Worm (Caenorhabditis elegans) whole organism, late embryonic: ENCODE measurements around the gene ceh-13.

Source experiments
- C08G9.2 ChIP-seq: sonication (generic microtip); optimal IDR thresholded peaks from 2 replicates; lab custom pipeline; 2016; ENCODE audit warnings: mild to moderate bottlenecking, missing genetic modification characterization, moderate library complexity, missing compliant biosample characterization
- C38D4.7 ChIP-seq: fragments of 200-800 bp; sonication (Bioruptor generic); optimal IDR thresholded peaks from 2 replicates; lab custom pipeline; 2018; ENCODE audit warnings: mild to moderate bottlenecking, missing genetic modification characterization, moderate library complexity, missing compliant biosample characterization
- T23F11.4 ChIP-seq: fragments of 200-800 bp; sonication (Bioruptor generic); optimal IDR thresholded peaks from 2 replicates; lab custom pipeline; 2018; ENCODE audit warnings: mild to moderate bottlenecking, missing genetic modification characterization, missing compliant biosample characterization
- ama-1 ChIP-seq: fragments of 150-350 bp; optimal IDR thresholded peaks from 2 replicates; lab custom pipeline; 2014
- ceh-18 ChIP-seq: sonication (generic microtip); optimal IDR thresholded peaks from 2 replicates; lab custom pipeline; 2016; ENCODE audit warnings: missing genetic modification characterization, missing compliant biosample characterization
- ceh-19 ChIP-seq: fragments of 200-800 bp; sonication (Bioruptor generic); optimal IDR thresholded peaks from 2 replicates; lab custom pipeline; 2018; ENCODE audit warnings: mild to moderate bottlenecking, missing genetic modification characterization, missing compliant biosample characterization
- ceh-2 ChIP-seq: sonication (generic microtip); optimal IDR thresholded peaks from 2 replicates; lab custom pipeline; 2016; ENCODE audit warnings: missing genotype, missing genetic modification characterization, missing compliant biosample characterization
- ceh-24 ChIP-seq: sonication (generic microtip); optimal IDR thresholded peaks from 2 replicates; lab custom pipeline; 2016; ENCODE audit warnings: mild to moderate bottlenecking, missing genetic modification characterization, missing compliant biosample characterization
- ceh-30 ChIP-seq: fragments of 150-350 bp; optimal IDR thresholded peaks from 2 replicates; lab custom pipeline; 2014; ENCODE audit warnings: missing biosample characterization, missing genetic modification characterization
- ceh-45 ChIP-seq: fragments of 200-800 bp; sonication (Bioruptor generic); IDR thresholded peaks from 2 replicates; pipeline ENCODE4 v1.3.6; 2022; ENCODE audit warnings: missing genetic modification reagents, missing genetic modification characterization, missing compliant biosample characterization
- ceh-48 ChIP-seq: sonication (generic microtip); optimal IDR thresholded peaks from 2 replicates; lab custom pipeline; 2016; ENCODE audit warnings: missing genetic modification characterization, inconsistent platforms, missing compliant biosample characterization
- che-1 ChIP-seq: sonication (generic microtip); optimal IDR thresholded peaks from 2 replicates; lab custom pipeline; 2016; ENCODE audit warnings: mild to moderate bottlenecking, missing genetic modification characterization, missing compliant biosample characterization
- dve-1 ChIP-seq: sonication (generic microtip); optimal IDR thresholded peaks from 2 replicates; lab custom pipeline; 2017; ENCODE audit warnings: antibody characterized with exemption, mild to moderate bottlenecking, missing genetic modification characterization, missing compliant biosample characterization
- elt-4 ChIP-seq: sonication (generic microtip); optimal IDR thresholded peaks from 2 replicates; lab custom pipeline; 2016; ENCODE audit warnings: missing genetic modification characterization, missing compliant biosample characterization
- ets-4 ChIP-seq: sonication (generic microtip); optimal IDR thresholded peaks from 2 replicates; lab custom pipeline; 2016; ENCODE audit warnings: missing genetic modification characterization, missing compliant biosample characterization
- eyg-1 ChIP-seq: sonication (generic microtip); optimal IDR thresholded peaks from 2 replicates; lab custom pipeline; 2016; ENCODE audit warnings: missing genotype, missing genetic modification characterization, missing compliant biosample characterization
- fkh-6 ChIP-seq: sonication (generic microtip); optimal IDR thresholded peaks from 2 replicates; lab custom pipeline; 2016; ENCODE audit warnings: missing genetic modification characterization, missing compliant biosample characterization
- gmeb-2 ChIP-seq: sonication (generic microtip); optimal IDR thresholded peaks from 2 replicates; lab custom pipeline; 2016; ENCODE audit warnings: missing genetic modification characterization, inconsistent platforms, missing compliant biosample characterization
- hlh-13 ChIP-seq: fragments of 200-800 bp; sonication (Bioruptor generic); optimal IDR thresholded peaks from 2 replicates; lab custom pipeline; 2018; ENCODE audit warnings: mild to moderate bottlenecking, missing genetic modification characterization, missing compliant biosample characterization
- hlh-15 ChIP-seq: sonication (generic microtip); optimal IDR thresholded peaks from 2 replicates; lab custom pipeline; 2016; ENCODE audit warnings: missing genetic modification characterization, missing compliant biosample characterization
- hlh-30 ChIP-seq: sonication (generic microtip); optimal IDR thresholded peaks from 2 replicates; lab custom pipeline; 2017; ENCODE audit warnings: antibody characterized with exemption, missing genetic modification characterization, missing compliant biosample characterization; ENCODE audit not compliant: insufficient read depth
- hlh-6 ChIP-seq: sonication (generic microtip); optimal IDR thresholded peaks from 2 replicates; lab custom pipeline; 2016; ENCODE audit warnings: missing genotype, missing genetic modification characterization, missing compliant biosample characterization
- nfya-1 ChIP-seq: sonication (generic microtip); optimal IDR thresholded peaks from 2 replicates; lab custom pipeline; 2017; ENCODE audit warnings: missing genetic modification characterization, mild to moderate bottlenecking, missing compliant biosample characterization, antibody characterized with exemption, moderate library complexity
- nhr-232 ChIP-seq: sonication (generic microtip); optimal IDR thresholded peaks from 2 replicates; lab custom pipeline; 2016; ENCODE audit warnings: missing genetic modification characterization, missing compliant biosample characterization
- npax-4 ChIP-seq: sonication (generic microtip); optimal IDR thresholded peaks from 2 replicates; lab custom pipeline; 2016; ENCODE audit warnings: missing genetic modification characterization, missing compliant biosample characterization
- odd-2 ChIP-seq: sonication (generic microtip); optimal IDR thresholded peaks from 2 replicates; lab custom pipeline; 2017; ENCODE audit warnings: antibody characterized with exemption, mild to moderate bottlenecking, missing genetic modification characterization, missing compliant biosample characterization
- pat-9 ChIP-seq: fragments of 200-800 bp; sonication (Bioruptor generic); optimal IDR thresholded peaks from 2 replicates; lab custom pipeline; 2018; ENCODE audit warnings: mild to moderate bottlenecking, missing genetic modification characterization, moderate library complexity, missing compliant biosample characterization
- pax-1 ChIP-seq: fragments of 150-350 bp; optimal IDR thresholded peaks from 2 replicates; lab custom pipeline; 2014; ENCODE audit warnings: missing biosample characterization, missing genetic modification characterization
- pha-2 ChIP-seq: sonication (generic microtip); optimal IDR thresholded peaks from 2 replicates; lab custom pipeline; 2017; ENCODE audit warnings: mild to moderate bottlenecking, missing genetic modification characterization, missing compliant biosample characterization
- pros-1 ChIP-seq: fragments of 150-350 bp; optimal IDR thresholded peaks from 2 replicates; lab custom pipeline; 2014; ENCODE audit warnings: missing biosample characterization, missing genetic modification reagents, missing genetic modification characterization
- rnt-1 ChIP-seq: sonication (generic microtip); optimal IDR thresholded peaks from 2 replicates; lab custom pipeline; 2016; ENCODE audit warnings: missing genetic modification characterization, missing compliant biosample characterization
- sdc-2 ChIP-seq: sonication (generic microtip); optimal IDR thresholded peaks from 2 replicates; lab custom pipeline; 2016; ENCODE audit warnings: missing genotype, missing genetic modification characterization, missing compliant biosample characterization
- sox-4 ChIP-seq: sonication (generic microtip); optimal IDR thresholded peaks from 2 replicates; lab custom pipeline; 2017; ENCODE audit warnings: mild to moderate bottlenecking, missing genetic modification characterization, inconsistent platforms, missing compliant biosample characterization
- syd-9 ChIP-seq: sonication (generic microtip); optimal IDR thresholded peaks from 2 replicates; lab custom pipeline; 2016; ENCODE audit warnings: mild to moderate bottlenecking, missing genetic modification characterization, moderate library complexity, missing compliant biosample characterization
- tbx-2 ChIP-seq: sonication (generic microtip); optimal IDR thresholded peaks from 2 replicates; lab custom pipeline; 2016; ENCODE audit warnings: missing genetic modification characterization, missing compliant biosample characterization
- ttx-3 ChIP-seq: sonication (generic microtip); optimal IDR thresholded peaks from 2 replicates; lab custom pipeline; 2016; ENCODE audit warnings: missing genetic modification reagents, missing genetic modification characterization, missing compliant biosample characterization
- unc-3 ChIP-seq, 2 experiments: fragments of 200-800 bp in 1 of 2; sonication (Bioruptor generic) in 1 of 2; sonication (generic microtip) in 1 of 2; conservative IDR thresholded peaks in 1 of 2; optimal IDR thresholded peaks in 1 of 2; 2 replicates each; pipeline versions ENCODE4 v1.3.6 to Lab custom; 2016 to 2022; ENCODE audit warnings: missing compliant biosample characterization in 2 of 2, missing genetic modification characterization in 2 of 2, missing genetic modification reagents in 1 of 2
- unc-55 ChIP-seq: sonication (generic microtip); optimal IDR thresholded peaks from 2 replicates; lab custom pipeline; 2017; ENCODE audit warnings: missing biosample characterization, missing genetic modification reagents, missing genetic modification characterization
- unc-86 ChIP-seq: sonication (generic microtip); optimal IDR thresholded peaks from 2 replicates; lab custom pipeline; 2016; ENCODE audit warnings: missing genetic modification characterization, missing compliant biosample characterization

ceh-13 gene

DNA sequence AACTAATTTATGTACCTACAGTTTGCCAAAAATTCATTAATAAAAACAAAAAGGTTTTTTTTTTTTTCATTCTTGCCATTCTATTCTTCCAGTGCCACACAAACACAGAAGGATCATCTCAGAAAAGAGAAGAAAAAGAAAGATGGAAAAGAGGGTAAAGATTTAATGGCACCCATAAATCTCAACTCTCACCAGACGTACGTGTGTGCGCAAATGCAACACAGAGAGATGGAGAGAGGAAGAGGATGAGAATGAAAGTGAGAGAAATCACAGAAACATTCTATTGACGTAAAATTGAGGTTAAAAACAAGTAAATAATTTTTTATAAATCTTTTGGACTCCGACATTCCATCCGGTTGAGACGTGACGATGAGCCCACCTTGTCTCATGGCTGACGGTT lies 11.2 kb upstream of the ceh-13 start:
- no peak for TF ChIP-seq ceh-19 (GFP tag; lab: Kevin White, UChicago)
- TF ChIP-seq ceh-18 (tag; lab: Kevin White, UChicago): peak; percentile 6
- TF ChIP-seq sox-4: no peak
- TF ChIP-seq unc-55 (GFP tag; lab: Kevin White, UChicago): peak; percentile 80
- TF ChIP-seq hlh-6: no peak

DNA sequence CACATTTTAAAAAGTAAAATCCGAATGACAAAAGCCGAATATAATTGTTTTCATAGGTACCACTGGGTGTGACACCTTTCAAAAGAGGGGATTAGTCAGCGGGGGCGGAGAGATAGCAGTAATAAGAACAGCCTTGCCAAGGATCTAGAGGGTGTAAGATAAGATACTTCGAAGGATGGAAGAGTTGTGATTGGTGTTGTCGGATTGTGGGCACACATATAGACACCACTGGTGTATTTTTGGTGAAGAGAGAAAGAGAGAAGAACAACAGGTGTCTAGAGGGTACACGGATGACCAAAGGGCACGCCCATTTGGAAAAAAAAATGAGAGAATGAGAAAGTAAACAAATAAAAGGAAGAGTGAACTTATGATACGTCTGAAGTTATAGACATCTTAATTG lies 10.3 kb upstream of the ceh-13 start:
- TF ChIP-seq rnt-1 (tag; lab: Kevin White, UChicago) (peak; percentile 20), pat-9 (tag; lab: Kevin White, UChicago) (no peak), unc-55 (GFP tag; lab: Kevin White, UChicago) (peak; percentile 33), nfya-1 (tag; lab: Kevin White, UChicago) (peak; percentile 18)

DNA sequence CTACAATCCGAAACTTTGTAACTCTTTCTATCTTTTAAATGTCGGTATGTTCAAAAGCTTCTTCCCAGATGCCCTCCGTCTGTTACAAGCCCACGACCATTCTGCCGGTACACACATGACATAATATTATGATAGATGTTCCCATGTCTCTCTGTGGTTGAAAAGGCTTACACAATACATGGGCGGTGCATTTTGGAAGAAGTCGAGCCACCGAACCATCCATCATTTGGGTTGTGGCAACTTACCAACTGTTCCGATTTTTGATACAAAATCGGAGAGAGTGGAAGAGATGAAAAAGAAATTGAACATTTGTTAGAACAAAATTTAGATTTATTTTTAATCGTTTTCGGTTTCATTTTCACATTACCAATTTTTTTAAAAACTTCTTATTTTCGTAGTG lies 6.5 kb upstream of the ceh-13 start:
- TF ChIP-seq unc-3 (GFP tag; conservative IDR thresholded peaks at IDR 0.05; lab: Robert Waterston, UW): no peak
- no peak for TF ChIP-seq unc-3 (tag; optimal IDR thresholded peaks at IDR 0.05; lab: Kevin White, UChicago)
- peak; percentile 86 for TF ChIP-seq unc-55 (GFP tag; lab: Kevin White, UChicago)

DNA sequence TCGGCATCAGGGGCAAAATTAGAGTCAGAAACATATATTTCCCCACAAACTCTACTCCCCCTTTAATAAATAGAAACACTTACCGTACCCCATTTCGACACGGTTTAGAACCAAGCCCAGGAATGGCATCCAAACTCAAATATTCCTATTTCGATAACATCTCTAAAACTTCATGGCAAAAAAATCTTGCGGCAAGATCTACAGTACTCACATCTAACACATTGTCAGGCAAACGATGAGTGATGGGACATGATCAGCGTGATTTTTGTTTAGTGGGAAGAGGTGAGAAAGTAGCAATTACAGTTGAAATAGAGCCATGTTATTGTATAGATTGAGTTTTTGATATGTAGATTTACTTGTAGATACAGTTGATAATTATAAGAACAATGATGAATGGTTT lies 4.5 kb upstream of the ceh-13 start:
- no peak for TF ChIP-seq syd-9 (tag; lab: Kevin White, UChicago)
- no peak for TF ChIP-seq hlh-30

DNA sequence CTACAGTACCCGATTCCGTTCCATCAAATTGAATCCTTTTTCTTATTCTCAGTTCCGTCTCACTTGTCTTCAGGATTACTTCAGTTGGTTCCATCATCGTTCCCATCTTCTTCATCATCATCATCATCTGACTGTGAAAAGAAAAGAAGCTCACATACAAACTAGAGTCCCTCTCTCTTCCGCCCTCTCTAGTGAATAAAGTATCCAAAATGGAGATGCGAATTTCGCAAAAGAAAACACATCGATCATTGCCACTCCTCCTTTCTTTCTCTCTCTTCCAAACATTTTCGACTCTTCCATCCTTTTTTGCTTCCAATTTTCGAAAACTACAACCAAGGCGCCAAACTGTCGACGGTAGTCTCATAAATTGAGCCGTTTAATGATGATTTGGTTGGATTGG lies 2.6 kb upstream of the ceh-13 start:
- TF ChIP-seq ceh-45 (no peak), nhr-232 (tag; lab: Kevin White, UChicago) (no peak), sdc-2 (tag; lab: Kevin White, UChicago) (no peak), pax-1 (no peak), elt-4 (no peak), ama-1 (no peak), C08G9.2 (no peak), tbx-2 (no peak), syd-9 (tag; lab: Kevin White, UChicago) (no peak), gmeb-2 (tag; lab: Kevin White, UChicago) (no peak), T23F11.4 (GFP tag; lab: Kevin White, UChicago) (no peak)

DNA sequence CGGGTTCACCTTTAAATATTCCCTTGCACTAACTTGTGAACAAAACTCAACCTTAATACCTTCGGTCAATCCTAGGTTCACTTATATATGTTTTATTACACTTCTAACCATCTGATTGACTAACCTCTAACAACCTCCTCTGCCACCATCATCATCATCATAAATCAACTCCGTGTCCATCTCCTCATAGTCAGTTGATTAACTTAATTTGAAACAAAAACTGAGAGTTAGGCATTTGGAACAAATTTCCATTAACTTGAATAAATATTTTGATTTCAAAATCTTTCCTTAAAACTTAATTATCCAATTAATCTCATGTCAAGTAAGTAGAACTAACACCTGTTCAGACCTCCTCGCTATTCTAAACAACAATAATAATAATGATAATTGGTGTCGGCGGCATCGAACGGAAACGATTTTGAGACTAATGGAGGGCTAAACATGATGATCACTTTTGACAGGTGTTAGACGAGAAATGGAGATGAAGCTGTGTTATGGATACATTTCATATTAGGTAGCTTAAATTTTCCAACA lies 1.7 kb upstream of the ceh-13 start:
- TF ChIP-seq unc-86 (no peak), unc-55 (GFP tag; lab: Kevin White, UChicago) (peak; percentile 22)
- TF ChIP-seq, all 69 proteins: peak for 1

DNA sequence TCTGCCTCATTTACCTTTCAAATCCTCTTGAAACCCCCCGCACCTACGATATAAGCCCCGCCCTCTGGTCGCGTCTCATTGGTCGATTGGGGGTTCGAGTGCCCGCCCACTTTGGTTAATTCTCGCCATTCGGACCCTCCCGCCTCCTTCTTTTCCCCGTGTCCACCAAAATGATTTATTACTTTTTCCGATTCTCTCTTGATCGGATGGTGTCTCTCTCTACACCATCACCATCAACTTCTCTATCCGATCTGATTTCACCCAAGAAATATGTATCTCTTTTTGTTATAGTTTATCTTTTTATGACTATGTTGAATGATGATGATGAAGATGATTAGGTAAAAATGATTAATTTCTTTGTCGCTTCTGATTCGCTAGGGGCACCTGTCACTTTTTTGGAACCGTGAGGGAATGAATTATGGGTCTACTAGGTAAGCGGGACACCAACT lies 739 bp upstream of the ceh-13 start:
- no peak for TF ChIP-seq T23F11.4 (GFP tag; lab: Kevin White, UChicago)
- no peak for TF ChIP-seq pros-1
- TF ChIP-seq odd-2 (tag; lab: Kevin White, UChicago): no peak
- TF ChIP-seq ceh-18 (tag; lab: Kevin White, UChicago): peak; percentile 9
- TF ChIP-seq syd-9 (tag; lab: Kevin White, UChicago): no peak
- no peak for TF ChIP-seq fkh-6 (tag; lab: Kevin White, UChicago)
- TF ChIP-seq ceh-30 (tag; lab: Kevin White, UChicago): no peak
- TF ChIP-seq ttx-3 (tag; lab: Kevin White, UChicago): no peak
- no peak for TF ChIP-seq ceh-24 (tag; lab: Kevin White, UChicago)
- no peak for TF ChIP-seq dve-1 (tag; lab: Kevin White, UChicago)
- TF ChIP-seq pha-2 (tag; lab: Kevin White, UChicago): no peak
- TF ChIP-seq npax-4 (tag; lab: Kevin White, UChicago): no peak
- TF ChIP-seq rnt-1 (tag; lab: Kevin White, UChicago): peak; percentile 7
- TF ChIP-seq ets-4 (tag; lab: Kevin White, UChicago): no peak
- no peak for TF ChIP-seq eyg-1 (tag; lab: Kevin White, UChicago)
- no peak for TF ChIP-seq hlh-13
- TF ChIP-seq unc-55 (GFP tag; lab: Kevin White, UChicago): peak; percentile 98
- TF ChIP-seq ama-1: no peak
- TF ChIP-seq ceh-48 (tag; lab: Kevin White, UChicago): no peak
- TF ChIP-seq hlh-30: no peak
- TF ChIP-seq hlh-15 (tag; lab: Kevin White, UChicago): no peak
- TF ChIP-seq C38D4.7 (GFP tag; lab: Kevin White, UChicago): no peak
- no peak for TF ChIP-seq che-1
- no peak for TF ChIP-seq pax-1
- TF ChIP-seq unc-3 (GFP tag; conservative IDR thresholded peaks at IDR 0.05; lab: Robert Waterston, UW): 0 out of 2 replicates have a peak, but pooled peaks have one; percentile 13
- no peak for TF ChIP-seq unc-3 (tag; optimal IDR thresholded peaks at IDR 0.05; lab: Kevin White, UChicago)
- no peak for TF ChIP-seq ceh-2 (tag; lab: Kevin White, UChicago)
